Worm (Caenorhabditis elegans): ENCODE results near the gene mtrf-1L.

DNA sequence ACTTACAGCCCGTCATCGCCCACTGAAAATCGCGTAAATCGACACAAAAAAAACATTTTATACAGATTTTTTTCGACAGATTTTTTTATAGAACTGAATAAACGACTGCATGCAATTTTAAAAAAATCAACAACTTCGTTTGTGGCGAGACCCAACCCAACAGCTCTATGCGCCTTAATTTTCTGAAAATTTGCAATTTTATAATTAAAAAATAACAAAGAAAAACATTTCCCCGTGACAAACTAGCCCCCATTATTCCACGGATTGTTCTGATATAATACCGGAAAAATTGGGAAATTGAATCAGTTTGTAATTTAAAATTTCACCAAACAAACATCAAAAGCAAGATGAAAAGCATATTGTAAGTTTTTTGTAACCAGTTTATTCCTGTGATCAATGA lies 20.9 kb upstream of the mtrf-1L start, which contains the start of gene ptp-5.1:
- no peak for TF ChIP-seq W03F9.2 (tag; optimal IDR thresholded peaks at IDR 0.05)
- no peak for TF ChIP-seq dao-5 (tag; optimal IDR thresholded peaks at IDR 0.05)
- no peak for TF ChIP-seq him-1 (tag; optimal IDR thresholded peaks at IDR 0.05)

Measured in whole organism, L4/young adult.